Worm (Caenorhabditis elegans) whole organism, L3 larva: ENCODE results near the gene hog-1.

ENCODE experiments used
- R02D3.7 ChIP-seq: fragments of 150-350 bp; optimal IDR thresholded peaks from 2 replicates; lab custom pipeline; 2014; ENCODE audit warnings: missing biosample characterization, missing genetic modification characterization
- ZK546.5 ChIP-seq: sonication (generic microtip); optimal IDR thresholded peaks from 2 replicates; lab custom pipeline; 2017; ENCODE audit warnings: missing biosample characterization, missing genetic modification characterization
- egl-27 ChIP-seq: sonication (generic microtip); optimal IDR thresholded peaks from 4 replicates; lab custom pipeline; 2017; ENCODE audit warnings: missing biosample characterization, missing genetic modification reagents, missing genetic modification characterization
- elt-3 ChIP-seq, 3 experiments: fragments of 150-350 bp in 1 of 3; sonication (generic microtip) in 2 of 3; optimal IDR thresholded peaks; 2 replicates in 2 of 3; 4 replicates in 1 of 3; lab custom pipeline; 2014 to 2017; ENCODE audit warnings: missing biosample characterization in 3 of 3, missing genetic modification characterization in 3 of 3
- lin-39 ChIP-seq: fragments of 150-350 bp; optimal IDR thresholded peaks from 2 replicates; lab custom pipeline; 2018; ENCODE audit warnings: missing biosample characterization, missing genetic modification reagents, missing genetic modification characterization
- mdl-1 ChIP-seq: fragments of 150-350 bp; optimal IDR thresholded peaks from 2 replicates; lab custom pipeline; 2014; ENCODE audit warnings: missing biosample characterization, missing genetic modification characterization
- nfya-1 ChIP-seq: sonication (generic microtip); optimal IDR thresholded peaks from 2 replicates; lab custom pipeline; 2017; ENCODE audit warnings: missing genetic modification characterization, mild to moderate bottlenecking, missing compliant biosample characterization, antibody characterized with exemption, moderate library complexity; ENCODE audit not compliant: insufficient read depth
- nhr-12 ChIP-seq: fragments of 150-350 bp; optimal IDR thresholded peaks from 2 replicates; lab custom pipeline; 2014; ENCODE audit warnings: missing biosample characterization, missing genetic modification characterization
- nhr-28 ChIP-seq: fragments of 150-350 bp; optimal IDR thresholded peaks from 2 replicates; lab custom pipeline; 2014; ENCODE audit warnings: missing biosample characterization, missing genetic modification characterization
- pha-4 ChIP-seq: fragments of 150-350 bp; optimal IDR thresholded peaks from 2 replicates; lab custom pipeline; 2014; ENCODE audit warnings: missing biosample characterization, missing genetic modification reagents, missing genetic modification characterization
- sea-2 ChIP-seq: fragments of 150-350 bp; sonication (generic microtip); optimal IDR thresholded peaks from 4 replicates; lab custom pipeline; 2014; ENCODE audit warnings: missing biosample characterization, missing genetic modification reagents, missing genetic modification characterization
- snpc-4 ChIP-seq: fragments of 150-350 bp; optimal IDR thresholded peaks from 2 replicates; lab custom pipeline; 2014; ENCODE audit warnings: missing biosample characterization, missing genetic modification characterization
- unc-39 ChIP-seq: sonication (generic microtip); optimal IDR thresholded peaks from 4 replicates; lab custom pipeline; 2017; ENCODE audit warnings: missing biosample characterization, missing genetic modification characterization
- unc-62 ChIP-seq: fragments of 150-350 bp; sonication (generic microtip); optimal IDR thresholded peaks from 4 replicates; lab custom pipeline; 2014; ENCODE audit warnings: missing biosample characterization, missing genetic modification reagents, missing genetic modification characterization

DNA sequence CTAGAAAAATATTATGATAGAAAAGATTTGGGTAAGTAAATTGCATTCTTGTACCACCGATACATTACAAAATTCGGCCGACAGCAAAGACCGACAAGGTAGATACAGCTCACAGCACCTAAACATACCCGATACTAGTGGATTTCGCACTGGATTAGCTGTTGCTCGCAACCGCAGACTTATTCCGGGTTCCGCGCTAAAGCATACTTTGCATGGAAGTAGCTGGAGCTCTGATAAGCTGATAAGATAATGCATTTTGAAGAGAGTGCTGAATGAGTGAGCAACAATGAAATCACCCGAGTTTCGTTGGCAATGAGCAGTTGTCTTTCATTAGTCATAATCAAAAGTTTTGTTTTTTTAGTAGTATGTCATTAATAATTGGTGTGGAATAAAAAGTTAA lies 3.6 kb downstream of the hog-1 start:
- no peak for TF ChIP-seq unc-62 (GFP tag; lab: Kevin White, UChicago)
- TF ChIP-seq mdl-1 (tag; lab: Kevin White, UChicago) = no peak
- TF ChIP-seq pha-4 = no peak
- TF ChIP-seq sea-2 (GFP tag; lab: Kevin White, UChicago) = no peak
- peak; percentile 33 for TF ChIP-seq snpc-4
- TF ChIP-seq nhr-12 (tag; lab: Kevin White, UChicago) = no peak
- TF ChIP-seq nfya-1 = no peak
- TF ChIP-seq nhr-28 (tag; lab: Kevin White, UChicago) = no peak
- TF ChIP-seq ZK546.5 (tag; lab: Kevin White, UChicago) = no peak
- TF ChIP-seq egl-27 (tag; lab: Kevin White, UChicago) = no peak
- no peak for TF ChIP-seq elt-3 (tag; optimal IDR thresholded peaks at IDR 0.05; lab: Kevin White, UChicago)
- TF ChIP-seq R02D3.7 (tag; lab: Kevin White, UChicago) = no peak
- TF ChIP-seq unc-39 (tag; lab: Kevin White, UChicago) = no peak
- no peak for TF ChIP-seq lin-39 (tag; lab: Kevin White, UChicago)
